Fruit fly (Drosophila melanogaster) whole organism, adult: Measurements from ENCODE around the gene CG9072.

Experiments used
- CG11617 ChIP-seq: fragments of 200-800 bp; sonication (Bioruptor generic); optimal IDR thresholded peaks from 2 replicates; lab custom pipeline; 2017; ENCODE audit warnings: mild to moderate bottlenecking, missing biosample characterization, missing genetic modification reagents, missing genetic modification characterization
- CG12768 ChIP-seq: fragments of 200-800 bp; sonication (Bioruptor generic); optimal IDR thresholded peaks from 2 replicates; lab custom pipeline; 2017; ENCODE audit warnings: missing biosample characterization, missing genetic modification characterization, mild to moderate bottlenecking, moderate library complexity, missing genetic modification reagents
- CG14711 ChIP-seq: fragments of 200-800 bp; sonication (Bioruptor generic); optimal IDR thresholded peaks from 2 replicates; lab custom pipeline; 2018; ENCODE audit warnings: missing biosample characterization, mild to moderate bottlenecking, missing genetic modification characterization, moderate library complexity
- CG1620 ChIP-seq: fragments of 200-800 bp; sonication (Bioruptor generic); optimal IDR thresholded peaks from 2 replicates; lab custom pipeline; 2016; ENCODE audit warnings: missing biosample characterization, missing genetic modification characterization
- CG33017 ChIP-seq: fragments of 200-800 bp; sonication (Bioruptor generic); optimal IDR thresholded peaks from 2 replicates; lab custom pipeline; 2018; ENCODE audit warnings: missing biosample characterization, mild to moderate bottlenecking, missing genetic modification characterization, moderate library complexity
- CG5204 ChIP-seq: fragments of 200-800 bp; sonication (Bioruptor generic); optimal IDR thresholded peaks from 2 replicates; lab custom pipeline; 2016; ENCODE audit warnings: missing biosample characterization, missing genetic modification characterization
- CG7045 ChIP-seq: fragments of 200-800 bp; sonication (Bioruptor generic); optimal IDR thresholded peaks from 2 replicates; lab custom pipeline; 2017; ENCODE audit warnings: missing biosample characterization, mild to moderate bottlenecking, missing genetic modification characterization
- CG7101 ChIP-seq: fragments of 200-800 bp; sonication (Bioruptor generic); optimal IDR thresholded peaks from 2 replicates; lab custom pipeline; 2018; ENCODE audit warnings: missing biosample characterization, mild to moderate bottlenecking, missing genetic modification characterization, moderate library complexity
- Clk ChIP-seq: fragments of 200-800 bp; sonication (Bioruptor generic); optimal IDR thresholded peaks from 2 replicates; lab custom pipeline; 2017; ENCODE audit warnings: missing biosample characterization, missing genetic modification characterization
- Crg-1 ChIP-seq: fragments of 200-800 bp; sonication (Bioruptor generic); optimal IDR thresholded peaks from 2 replicates; lab custom pipeline; 2016; ENCODE audit warnings: missing biosample characterization, missing genetic modification characterization
- Hr96 ChIP-seq: fragments of 200-800 bp; sonication (Bioruptor generic); optimal IDR thresholded peaks from 2 replicates; lab custom pipeline; 2016; ENCODE audit warnings: missing biosample characterization, missing genetic modification characterization
- Mnt ChIP-seq: fragments of 200-800 bp; sonication (Bioruptor generic); optimal IDR thresholded peaks from 2 replicates; lab custom pipeline; 2016; ENCODE audit warnings: missing biosample characterization, mild to moderate bottlenecking, missing genetic modification characterization
- bab1 ChIP-seq: fragments of 200-800 bp; sonication (Bioruptor generic); optimal IDR thresholded peaks from 3 replicates; lab custom pipeline; 2019; ENCODE audit warnings: missing biosample characterization, mild to moderate bottlenecking, missing genetic modification characterization, moderate library complexity
- cic ChIP-seq: fragments of 200-800 bp; sonication (Bioruptor generic); optimal IDR thresholded peaks from 2 replicates; lab custom pipeline; 2017; ENCODE audit warnings: missing biosample characterization, mild to moderate bottlenecking, missing genetic modification characterization, moderate library complexity
- cnc ChIP-seq, 2 experiments: fragments of >200 bp; optimal IDR thresholded peaks; 2 replicates each; lab custom pipeline; 2017
- kay ChIP-seq: fragments of 200-800 bp; sonication (Bioruptor generic); peaks from one replicate; lab custom pipeline; 2016; ENCODE audit warnings: missing biosample characterization, missing genetic modification characterization, borderline replicate concordance
- ovo ChIP-seq: fragments of 200-800 bp; sonication (Bioruptor generic); optimal IDR thresholded peaks from 2 replicates; lab custom pipeline; 2016; ENCODE audit warnings: missing biosample characterization, missing genetic modification characterization
- pad ChIP-seq: fragments of 200-800 bp; sonication (Bioruptor generic); optimal IDR thresholded peaks from 3 replicates; lab custom pipeline; 2017; ENCODE audit warnings: missing biosample characterization, missing genetic modification characterization, mild to moderate bottlenecking, moderate library complexity, missing genetic modification reagents
- tj ChIP-seq: fragments of 200-800 bp; sonication (Bioruptor generic); optimal IDR thresholded peaks from 3 replicates; lab custom pipeline; 2017; ENCODE audit warnings: missing biosample characterization, mild to moderate bottlenecking, missing genetic modification characterization, moderate library complexity
- toe ChIP-seq: fragments of 200-800 bp; sonication (Bioruptor generic); optimal IDR thresholded peaks from 2 replicates; lab custom pipeline; 2016; ENCODE audit warnings: missing biosample characterization, missing genetic modification characterization

The CG9072 gene

dm6 chrX:15076606-15077005 is 19.2 kb downstream of the CG9072 start:
- TF ChIP-seq CG1620 (GFP tag; lab: Kevin White, UChicago): no peak

- TF ChIP-seq tj (GFP tag; lab: Kevin White, UChicago) (no peak), pad (GFP tag; lab: Kevin White, UChicago) (no peak), CG1620 (GFP tag; lab: Kevin White, UChicago) (peak; percentile 79), CG12768 (GFP tag; lab: Kevin White, UChicago) (peak; percentile 15), CG7101 (tag; lab: Kevin White, UChicago) (peak; percentile 33), CG33017 (tag; lab: Kevin White, UChicago) (no peak), bab1 (GFP tag; lab: Kevin White, UChicago) (peak; percentile 69), cnc (optimal IDR thresholded peaks at IDR 0.05; lab: Kevin White, UChicago) (no peak), CG11617 (GFP tag; lab: Kevin White, UChicago) (peak; percentile 56), Mnt (GFP tag; lab: Kevin White, UChicago) (peak; percentile 79), Crg-1 (GFP tag; lab: Kevin White, UChicago) (peak; percentile 10), cic (GFP tag; lab: Kevin White, UChicago) (no peak), kay (peak; percentile 78), Clk (GFP tag; lab: Kevin White, UChicago) (no peak), CG7045 (no peak), toe (GFP tag; lab: Kevin White, UChicago) (peak; percentile 29), Hr96 (peak; percentile 55), CG5204 (GFP tag; lab: Kevin White, UChicago) (peak; percentile 44), CG14711 (tag; lab: Kevin White, UChicago) (peak; percentile 66), ovo (GFP tag; lab: Kevin White, UChicago) (no peak)
Observed at dm6 chrX:15076038-15076575, 19.7 kb downstream of the CG9072 start, which contains the start of gene Lsd-2. Lsd-2 (minus strand) TSS chrX:15076220.

- TF ChIP-seq toe (GFP tag; lab: Kevin White, UChicago): no peak
- TF ChIP-seq CG5204 (GFP tag; lab: Kevin White, UChicago): no peak
- TF ChIP-seq Mnt (GFP tag; lab: Kevin White, UChicago): no peak
- no peak for TF ChIP-seq Hr96
- no peak for TF ChIP-seq Clk (GFP tag; lab: Kevin White, UChicago)
- no peak for TF ChIP-seq CG7045
- no peak for TF ChIP-seq CG33017 (tag; lab: Kevin White, UChicago)
- no peak for TF ChIP-seq CG1620 (GFP tag; lab: Kevin White, UChicago)
- TF ChIP-seq bab1 (GFP tag; lab: Kevin White, UChicago): peak; percentile 69
- no peak for TF ChIP-seq cic (GFP tag; lab: Kevin White, UChicago)
- no peak for TF ChIP-seq CG7101 (tag; lab: Kevin White, UChicago)
- no peak for TF ChIP-seq cnc (optimal IDR thresholded peaks at IDR 0.05; lab: Kevin White, UChicago)
- peak; percentile 100 for TF ChIP-seq ovo (GFP tag; lab: Kevin White, UChicago)
- TF ChIP-seq CG14711 (tag; lab: Kevin White, UChicago): no peak
- TF ChIP-seq CG11617 (GFP tag; lab: Kevin White, UChicago): no peak
- TF ChIP-seq pad (GFP tag; lab: Kevin White, UChicago): peak; percentile 89
- TF ChIP-seq tj (GFP tag; lab: Kevin White, UChicago): peak; percentile 96
- TF ChIP-seq kay: no peak
- TF ChIP-seq Crg-1 (GFP tag; lab: Kevin White, UChicago): no peak
- TF ChIP-seq CG12768 (GFP tag; lab: Kevin White, UChicago): no peak
Observed at dm6 chrX:15075485-15076037, 20.3 kb downstream of the CG9072 start.

DNA sequence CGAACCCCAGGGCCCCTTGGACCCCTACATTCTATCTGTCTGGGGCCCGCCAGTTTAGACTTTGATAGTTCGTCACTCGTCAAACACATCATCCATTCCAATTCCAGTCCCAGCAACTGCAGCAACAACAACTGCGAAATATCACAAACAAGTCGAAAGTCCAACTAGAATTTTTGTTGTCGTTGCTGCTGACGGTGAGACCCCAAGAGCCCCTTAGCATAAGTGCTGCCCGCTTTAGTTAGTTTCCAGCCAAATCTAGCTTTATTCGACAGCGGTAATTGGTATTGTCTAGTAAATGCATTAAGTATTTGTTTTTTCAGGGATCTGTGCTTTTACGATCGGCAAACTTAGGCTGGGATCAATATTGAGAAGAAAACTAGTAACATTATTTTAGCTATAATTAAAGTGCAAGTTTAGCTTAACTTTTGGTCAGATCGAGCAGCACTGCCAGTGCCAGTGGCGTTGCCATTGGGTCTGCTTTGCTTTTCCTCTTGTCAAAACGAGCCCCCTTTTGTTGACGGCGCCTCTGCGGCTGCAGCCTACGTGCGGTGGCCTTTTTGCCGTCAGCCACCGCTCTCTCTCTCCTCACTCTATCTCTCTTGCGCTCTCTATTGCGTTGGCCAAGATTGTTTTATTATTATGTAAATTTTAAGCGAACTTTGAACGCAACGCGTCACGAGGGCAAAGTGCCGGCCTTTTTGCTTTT is 21.0 kb downstream of the CG9072 start:
- TF ChIP-seq CG33017 (tag; lab: Kevin White, UChicago) (peak; percentile 39), tj (GFP tag; lab: Kevin White, UChicago) (peak; percentile 71), kay (peak; percentile 98), Hr96 (peak; percentile 91), CG12768 (GFP tag; lab: Kevin White, UChicago) (peak; percentile 77), cnc (optimal IDR thresholded peaks at IDR 0.05; lab: Kevin White, UChicago) (no peak), ovo (GFP tag; lab: Kevin White, UChicago) (peak; percentile 59), CG14711 (tag; lab: Kevin White, UChicago) (peak; percentile 73), CG11617 (GFP tag; lab: Kevin White, UChicago) (peak; percentile 93), CG7045 (peak; percentile 70), Clk (GFP tag; lab: Kevin White, UChicago) (peak; percentile 40), bab1 (GFP tag; lab: Kevin White, UChicago) (peak; percentile 74), Mnt (GFP tag; lab: Kevin White, UChicago) (peak; percentile 75), CG7101 (tag; lab: Kevin White, UChicago) (peak; percentile 87), CG5204 (GFP tag; lab: Kevin White, UChicago) (peak; percentile 84), pad (GFP tag; lab: Kevin White, UChicago) (peak; percentile 56), toe (GFP tag; lab: Kevin White, UChicago) (peak; percentile 78), cic (GFP tag; lab: Kevin White, UChicago) (peak; percentile 75), CG1620 (GFP tag; lab: Kevin White, UChicago) (peak; percentile 88), Crg-1 (GFP tag; lab: Kevin White, UChicago) (peak; percentile 84)
